Worm (Caenorhabditis elegans): ENCODE results near the gene F26C11.3.

The F26C11.3 gene

ce11 chrII:9916177-9916576 lies 1.3 kb upstream of the F26C11.3 start, which contains the start of gene F26C11.4:
F26C11.4 (minus strand) TSS chrII:9916277.
- TF ChIP-seq nhr-19 (GFP tag; conservative IDR thresholded peaks at IDR 0.05) = no peak
- TF ChIP-seq alr-1 (tag; optimal IDR thresholded peaks at IDR 0.05; ENCODE audit: borderline replicate concordance) = no peak
- no peak for TF ChIP-seq fkh-10 (GFP tag; optimal IDR thresholded peaks at IDR 0.05)
- TF ChIP-seq nhr-12 (tag; optimal IDR thresholded peaks at IDR 0.05) = no peak
- no peak for TF ChIP-seq irx-1 (tag; optimal IDR thresholded peaks at IDR 0.05)

- TF ChIP-seq efl-1 (optimal IDR thresholded peaks at IDR 0.05) = no peak
- peak in 1 of 2 experiments; percentile 62 for TF ChIP-seq efl-1 (GFP tag; optimal IDR thresholded peaks at IDR 0.05 in 1 of 2)
- no peak for TF ChIP-seq skn-1 (tag; optimal IDR thresholded peaks at IDR 0.05)
These were observed 10.4 kb downstream of the F26C11.3 start for ce11 chrII:9904459-9904858.

- TF ChIP-seq unc-30 (tag; optimal IDR thresholded peaks at IDR 0.05) (no peak), tlp-1 (tag; optimal IDR thresholded peaks at IDR 0.05) (no peak), fos-1 (tag; optimal IDR thresholded peaks at IDR 0.05) (no peak), elt-2 (tag; optimal IDR thresholded peaks at IDR 0.05) (no peak), tbx-2 (tag; optimal IDR thresholded peaks at IDR 0.05) (no peak)
These were observed 14.6 kb downstream of the F26C11.3 start, which contains the start of gene unc-4 for ce11 chrII:9900276-9900675. unc-4 (minus strand) TSS chrII:9900376.

- no peak for TF ChIP-seq egl-13 (tag; optimal IDR thresholded peaks at IDR 0.05)
- no peak for TF ChIP-seq F16B12.6 (tag; optimal IDR thresholded peaks at IDR 0.05)
- no peak for TF ChIP-seq snu-23 (GFP tag; optimal IDR thresholded peaks at IDR 0.05)
These were observed 16.2 kb downstream of the F26C11.3 start for ce11 chrII:9898744-9899143.

- TF ChIP-seq sox-4 (tag; optimal IDR thresholded peaks at IDR 0.05) (no peak), xbp-1 (tag; optimal IDR thresholded peaks at IDR 0.05) (no peak), lir-3 (tag; optimal IDR thresholded peaks at IDR 0.05; ENCODE audit: poor library complexity) (no peak), C34B4.2 (tag; optimal IDR thresholded peaks at IDR 0.05) (no peak), ama-1 (optimal IDR thresholded peaks at IDR 0.05) (no peak), elt-2 (tag; optimal IDR thresholded peaks at IDR 0.05) (no peak), pax-3 (tag; optimal IDR thresholded peaks at IDR 0.05) (no peak), unc-86 (tag; optimal IDR thresholded peaks at IDR 0.05) (no peak), lin-39 (tag; optimal IDR thresholded peaks at IDR 0.05) (no peak), nhr-28 (tag; optimal IDR thresholded peaks at IDR 0.05) (no peak), dpl-1 (GFP tag; optimal IDR thresholded peaks at IDR 0.05) (no peak)
These were observed 19.7 kb downstream of the F26C11.3 start for ce11 chrII:9895173-9895572.

ce11 chrII:9894435-9894834 lies 20.5 kb downstream of the F26C11.3 start, which contains the start of gene F26C11.1:
F26C11.1 (plus strand) TSS chrII:9894735.
- no peak for TF ChIP-seq sup-37 (GFP tag; optimal IDR thresholded peaks at IDR 0.05)
- no peak for TF ChIP-seq zip-4 (GFP tag; optimal IDR thresholded peaks at IDR 0.05)
- no peak for TF ChIP-seq ceh-82 (tag; optimal IDR thresholded peaks at IDR 0.05)
- no peak for TF ChIP-seq efl-3 (GFP tag; optimal IDR thresholded peaks at IDR 0.05)
- no peak for TF ChIP-seq aly-2 (tag; optimal IDR thresholded peaks at IDR 0.05)
- TF ChIP-seq egl-27 (tag; optimal IDR thresholded peaks at IDR 0.05) = no peak
- TF ChIP-seq nhr-11 (tag; optimal IDR thresholded peaks at IDR 0.05) = no peak
- no peak for TF ChIP-seq ceh-63 (GFP tag; optimal IDR thresholded peaks at IDR 0.05)
- TF ChIP-seq nhr-90 (tag; optimal IDR thresholded peaks at IDR 0.05; ENCODE audit: poor library complexity) = no peak
- TF ChIP-seq snu-23 (GFP tag; optimal IDR thresholded peaks at IDR 0.05) = no peak
- TF ChIP-seq fkh-10 (GFP tag; optimal IDR thresholded peaks at IDR 0.05) = no peak
- no peak for TF ChIP-seq lin-14 (GFP tag; optimal IDR thresholded peaks at IDR 0.05)
- no peak for TF ChIP-seq irx-1 (tag; optimal IDR thresholded peaks at IDR 0.05)
